Worm (Caenorhabditis elegans) whole organism, midembryonic: ENCODE data around the gene ztf-18.

ENCODE experiments used
- T22C8.4 ChIP-seq: fragments of 200-800 bp; sonication (Bioruptor generic); IDR thresholded peaks from 2 replicates; pipeline ENCODE4 v1.3.6; 2022; ENCODE audit warnings: missing genetic modification characterization, missing compliant biosample characterization
- flt-1 ChIP-seq: fragments of 200-800 bp; sonication (Bioruptor generic); IDR thresholded peaks from 2 replicates; pipeline ENCODE4 v1.3.6; 2022; ENCODE audit warnings: missing genetic modification characterization, missing compliant biosample characterization
- klf-2 ChIP-seq: fragments of 200-800 bp; sonication (Bioruptor generic); conservative IDR thresholded peaks from 2 replicates; pipeline ENCODE4 v1.3.6; 2022; ENCODE audit warnings: missing genetic modification reagents, missing genetic modification characterization, missing compliant biosample characterization
- med-1 ChIP-seq: sonication (generic microtip); optimal IDR thresholded peaks from 2 replicates; lab custom pipeline; 2017; ENCODE audit warnings: missing genetic modification characterization, mild to moderate bottlenecking, missing compliant biosample characterization, antibody characterized with exemption, missing genetic modification reagents; ENCODE audit not compliant: insufficient read depth
- ref-1 ChIP-seq: fragments of 200-800 bp; sonication (Bioruptor generic); conservative IDR thresholded peaks from 2 replicates; pipeline ENCODE4 v1.3.6; 2022; ENCODE audit warnings: missing genetic modification reagents, missing genetic modification characterization, missing compliant biosample characterization
- tab-1 ChIP-seq: fragments of 200-800 bp; sonication (Bioruptor generic); IDR thresholded peaks from 2 replicates; pipeline ENCODE4 v1.3.6; 2022; ENCODE audit warnings: missing genetic modification characterization, missing compliant biosample characterization
- ztf-23 ChIP-seq: fragments of 200-800 bp; sonication (Bioruptor generic); IDR thresholded peaks from 2 replicates; pipeline ENCODE4 v1.3.6; 2022; ENCODE audit warnings: missing genetic modification reagents, missing genetic modification characterization, missing compliant biosample characterization

DNA sequence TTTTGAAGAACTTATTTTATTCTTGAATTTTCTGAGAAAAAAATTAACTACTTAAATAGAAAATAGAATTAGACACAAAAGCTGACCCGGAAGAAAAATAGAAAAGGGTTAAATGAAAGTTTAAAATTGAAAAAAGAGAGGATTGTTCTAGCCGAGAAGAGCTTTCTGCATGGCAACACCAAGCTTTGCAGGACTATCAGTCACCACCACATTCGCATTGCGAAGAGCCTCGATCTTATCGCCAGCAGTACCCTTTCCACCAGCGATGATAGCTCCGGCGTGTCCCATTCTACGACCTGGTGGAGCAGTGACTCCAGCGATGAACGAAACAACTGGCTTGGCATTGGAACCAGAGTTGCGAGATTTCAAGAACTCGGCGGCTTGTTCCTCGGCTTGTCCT, 4.6 kb upstream of the ztf-18 start:
- no peak for TF ChIP-seq klf-2
- no peak for TF ChIP-seq ref-1 (GFP tag; lab: Robert Waterston, UW)
- no peak for TF ChIP-seq ztf-23 (GFP tag; lab: Robert Waterston, UW)
- no peak for TF ChIP-seq med-1 (GFP tag; lab: Kevin White, UChicago)
- TF ChIP-seq T22C8.4 (GFP tag; lab: Robert Waterston, UW), result no peak
- no peak for TF ChIP-seq flt-1
- no peak for TF ChIP-seq tab-1 (GFP tag; lab: Robert Waterston, UW)
